Worm (Caenorhabditis elegans) whole organism, young adult: ENCODE data around the gene rfth-1.

Experiments used
- akir-1 ChIP-seq: fragments of 200-800 bp; sonication (Bioruptor generic); optimal IDR thresholded peaks from 2 replicates; lab custom pipeline; 2018; ENCODE audit warnings: mild to moderate bottlenecking, missing genetic modification characterization, moderate library complexity, missing compliant biosample characterization
- fkh-3 ChIP-seq: sonication (generic microtip); optimal IDR thresholded peaks from 2 replicates; lab custom pipeline; 2016; ENCODE audit warnings: mild to moderate bottlenecking, missing genetic modification characterization, missing compliant biosample characterization
- him-1 ChIP-seq: sonication (generic microtip); optimal IDR thresholded peaks from 2 replicates; lab custom pipeline; 2016; ENCODE audit warnings: missing genotype, missing genetic modification reagents, missing genetic modification characterization, missing compliant biosample characterization
- snpc-4 ChIP-seq, 5 experiments: fragments of 150-350 bp in 1 of 5; sonication (generic microtip) in 4 of 5; optimal IDR thresholded peaks; 2 replicates each; lab custom pipeline; 2014 to 2018; ENCODE audit warnings: missing genetic modification characterization in 5 of 5, missing biosample characterization in 3 of 5, antibody characterized with exemption in 2 of 5, mild to moderate bottlenecking in 2 of 5, missing compliant biosample characterization in 2 of 5, missing genotype in 2 of 5, moderate library complexity in 2 of 5, missing genetic modification reagents in 1 of 5

DNA sequence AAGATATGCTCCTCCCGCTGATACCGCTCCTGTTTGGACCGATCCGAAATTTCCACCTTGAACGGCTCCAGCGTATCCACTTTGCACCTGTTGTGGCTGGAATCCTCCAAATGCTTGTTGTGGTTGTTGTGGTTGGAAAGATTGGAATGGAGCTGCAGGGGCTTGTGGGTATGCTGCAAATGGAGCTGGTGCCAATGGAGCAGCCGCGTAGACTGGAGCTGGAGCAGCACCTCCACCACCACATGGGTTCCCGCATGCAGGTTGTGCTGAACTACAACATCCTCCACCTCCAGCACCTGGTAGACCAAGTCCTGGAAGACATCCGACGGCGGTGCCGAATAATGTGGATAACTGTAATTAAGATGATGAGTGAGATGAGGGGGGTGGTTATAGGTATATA is 12.4 kb upstream of the rfth-1 start:
- TF ChIP-seq snpc-4 (GFP tag; optimal IDR thresholded peaks at IDR 0.05; lab: Kevin White, UChicago), result no peak
- no peak for TF ChIP-seq snpc-4 (tag; optimal IDR thresholded peaks at IDR 0.05; lab: Kevin White, UChicago)
- TF ChIP-seq him-1 (tag; lab: Kevin White, UChicago), result no peak
- TF ChIP-seq akir-1, result no peak
- TF ChIP-seq fkh-3 (tag; lab: Kevin White, UChicago), result no peak
